Fruit fly (Drosophila melanogaster) whole organism, embryonic: ENCODE data around the gene CG42795.
A peak's percentile ranks its signal among the peaks of the same experiment; 100 is the strongest.

Source experiments
- Abd-B ChIP-seq: fragments of 200-800 bp; sonication (Bioruptor generic); optimal IDR thresholded peaks from 2 replicates; lab custom pipeline; 2018; ENCODE audit warnings: missing biosample characterization, mild to moderate bottlenecking, missing genetic modification characterization, moderate library complexity
- CG11456 ChIP-seq: fragments of 200-800 bp; sonication (Bioruptor generic); IDR thresholded peaks from 3 replicates; pipeline ENCODE4 v1.3.6; 2022; ENCODE audit warnings: missing biosample characterization, missing genetic modification characterization
- CG12744 ChIP-seq: fragments of 200-800 bp; sonication (Bioruptor generic); optimal IDR thresholded peaks from 2 replicates; lab custom pipeline; 2016; ENCODE audit warnings: missing biosample characterization, missing genetic modification characterization
- CG12769 ChIP-seq: fragments of 200-800 bp; sonication (Bioruptor generic); optimal IDR thresholded peaks from 2 replicates; lab custom pipeline; 2019; ENCODE audit warnings: missing biosample characterization, mild to moderate bottlenecking, missing genetic modification characterization, moderate library complexity
- CG13775 ChIP-seq: fragments of 200-800 bp; sonication (Bioruptor generic); optimal IDR thresholded peaks from 3 replicates; lab custom pipeline; 2017; ENCODE audit warnings: missing biosample characterization, mild to moderate bottlenecking, missing genetic modification characterization
- CG16863 ChIP-seq: fragments of 200-800 bp; sonication (Bioruptor generic); optimal IDR thresholded peaks from 3 replicates; lab custom pipeline; 2016; ENCODE audit warnings: missing biosample characterization, missing genetic modification characterization
- CG17829 ChIP-seq: fragments of 200-800 bp; optimal IDR thresholded peaks from 2 replicates; lab custom pipeline; 2019; ENCODE audit warnings: missing biosample characterization, mild to moderate bottlenecking, missing genetic modification characterization, moderate library complexity
- CG31388 ChIP-seq: fragments of 200-800 bp; sonication (Bioruptor generic); optimal IDR thresholded peaks from 2 replicates; lab custom pipeline; 2016; ENCODE audit warnings: missing biosample characterization, missing genetic modification characterization
- CG34422 ChIP-seq: fragments of 200-800 bp; sonication (Bioruptor generic); IDR thresholded peaks from 3 replicates; pipeline ENCODE4 v1.3.6; 2022; ENCODE audit warnings: missing biosample characterization, missing genetic modification characterization
- CG3726 ChIP-seq: fragments of 200-800 bp; sonication (Bioruptor generic); IDR thresholded peaks from 3 replicates; pipeline ENCODE4, ENCODE4 v1.3.6; 2022; ENCODE audit warnings: missing biosample characterization, missing genetic modification characterization
- CG3838 ChIP-seq: fragments of 200-800 bp; sonication (Bioruptor generic); optimal IDR thresholded peaks from 3 replicates; lab custom pipeline; 2016; ENCODE audit warnings: missing biosample characterization, missing genetic modification characterization
- CG7271 ChIP-seq: fragments of 200-800 bp; sonication (Bioruptor generic); optimal IDR thresholded peaks from 2 replicates; lab custom pipeline; 2018; ENCODE audit warnings: missing biosample characterization, mild to moderate bottlenecking, missing genetic modification characterization, moderate library complexity
- CG7928 ChIP-seq: fragments of 200-800 bp; sonication (Bioruptor generic); optimal IDR thresholded peaks from 2 replicates; lab custom pipeline; 2017; ENCODE audit warnings: missing biosample characterization, mild to moderate bottlenecking, missing genetic modification characterization
- CG9727 ChIP-seq: fragments of 200-800 bp; sonication (Bioruptor generic); optimal IDR thresholded peaks from 3 replicates; lab custom pipeline; 2017; ENCODE audit warnings: missing biosample characterization, mild to moderate bottlenecking, missing genetic modification characterization
- CG9876 ChIP-seq: fragments of 200-800 bp; sonication (Bioruptor generic); optimal IDR thresholded peaks from 2 replicates; lab custom pipeline; 2016; ENCODE audit warnings: missing biosample characterization, missing genetic modification characterization
- CkIIα-i1 ChIP-seq: fragments of 200-800 bp; sonication (Bioruptor generic); IDR thresholded peaks from 2 replicates; pipeline ENCODE4 v1.3.6; 2022; ENCODE audit warnings: missing biosample characterization, missing genetic modification characterization
- Dbx ChIP-seq: fragments of 200-800 bp; sonication (Bioruptor generic); IDR thresholded peaks from 3 replicates; pipeline ENCODE4 v1.3.6; 2022; ENCODE audit warnings: missing biosample characterization, missing genetic modification characterization
- Eip74EF ChIP-seq, 2 experiments: fragments of 200-800 bp in 1 of 2; fragments of >200 bp in 1 of 2; sonication (Bioruptor generic) in 1 of 2; optimal IDR thresholded peaks; 2 replicates each; lab custom pipeline; 2017 to 2019; ENCODE audit warnings: missing biosample characterization in 2 of 2, missing genetic modification characterization in 2 of 2, mild to moderate bottlenecking in 1 of 2, moderate library complexity in 1 of 2
- Ets65A ChIP-seq: fragments of 200-800 bp; sonication (Bioruptor generic); peaks from one replicate; lab custom pipeline; 2016; ENCODE audit warnings: missing biosample characterization, missing genetic modification characterization
- Gug ChIP-seq: fragments of 200-800 bp; sonication (Bioruptor generic); IDR thresholded peaks from 4 replicates; pipeline ENCODE4 v1.3.6; 2022; ENCODE audit warnings: missing biosample characterization, missing genetic modification characterization
- Lhr ChIP-seq: fragments of 200-800 bp; sonication (Bioruptor generic); optimal IDR thresholded peaks from 3 replicates; lab custom pipeline; 2017; ENCODE audit warnings: mild to moderate bottlenecking, missing biosample characterization, missing genetic modification reagents, missing genetic modification characterization
- MBD-R2 ChIP-seq: fragments of 200-800 bp; sonication (Bioruptor generic); IDR thresholded peaks from 2 replicates; pipeline ENCODE4 v1.3.6; 2022; ENCODE audit warnings: missing biosample characterization, missing genetic modification characterization
- MTF-1 ChIP-seq: fragments of 200-800 bp; sonication (Bioruptor generic); optimal IDR thresholded peaks from 2 replicates; lab custom pipeline; 2018; ENCODE audit warnings: missing biosample characterization, mild to moderate bottlenecking, missing genetic modification characterization, borderline replicate concordance
- NK7.1 ChIP-seq: fragments of 200-800 bp; sonication (Bioruptor generic); optimal IDR thresholded peaks from 3 replicates; lab custom pipeline; 2016; ENCODE audit warnings: missing biosample characterization, missing genetic modification characterization
- Nf-YC ChIP-seq: fragments of 200-800 bp; optimal IDR thresholded peaks from 3 replicates; lab custom pipeline; 2019; ENCODE audit warnings: missing biosample characterization, mild to moderate bottlenecking, missing genetic modification characterization, moderate library complexity
- Optix ChIP-seq: fragments of 200-800 bp; sonication (Bioruptor generic); IDR thresholded peaks from 3 replicates; pipeline ENCODE4 v1.3.6; 2022; ENCODE audit warnings: missing biosample characterization, missing genetic modification characterization
- Vsx1 ChIP-seq: fragments of 200-800 bp; sonication (Bioruptor generic); optimal IDR thresholded peaks from 2 replicates; lab custom pipeline; 2017; ENCODE audit warnings: missing biosample characterization, mild to moderate bottlenecking, missing genetic modification characterization, missing genetic modification reagents
- Xbp1 ChIP-seq: fragments of 200-800 bp; sonication (Bioruptor generic); optimal IDR thresholded peaks from 3 replicates; lab custom pipeline; 2016; ENCODE audit warnings: missing biosample characterization, mild to moderate bottlenecking, missing genetic modification characterization
- ato ChIP-seq: fragments of 200-800 bp; sonication (Bioruptor generic); IDR thresholded peaks from 2 replicates; pipeline ENCODE4 v1.3.6; 2022; ENCODE audit warnings: missing biosample characterization, missing genetic modification characterization; ENCODE audit not compliant: partially characterized antibody
- bbx ChIP-seq: fragments of 200-800 bp; sonication (Bioruptor generic); IDR thresholded peaks from 2 replicates; pipeline ENCODE4 v1.3.6; 2022; ENCODE audit warnings: missing biosample characterization, missing genetic modification characterization; ENCODE audit not compliant: partially characterized antibody
- bigmax ChIP-seq: fragments of 200-800 bp; sonication (Bioruptor generic); optimal IDR thresholded peaks from 2 replicates; lab custom pipeline; 2018; ENCODE audit warnings: missing biosample characterization, mild to moderate bottlenecking, missing genetic modification characterization
- chinmo ChIP-seq: fragments of 200-800 bp; sonication (Bioruptor generic); IDR thresholded peaks from 4 replicates; pipeline ENCODE4 v1.3.6; 2022; ENCODE audit warnings: missing biosample characterization, missing genetic modification characterization; ENCODE audit not compliant: partially characterized antibody
- ci ChIP-seq: fragments of 200-800 bp; sonication (Bioruptor generic); IDR thresholded peaks from 3 replicates; pipeline ENCODE4 v1.3.6; 2022; ENCODE audit warnings: missing biosample characterization, missing genetic modification characterization
- dimm ChIP-seq: fragments of 200-800 bp; sonication (Bioruptor generic); IDR thresholded peaks from 2 replicates; pipeline ENCODE4 v1.3.6; 2022; ENCODE audit warnings: missing biosample characterization, missing genetic modification characterization
- disco-r ChIP-seq: fragments of 200-800 bp; sonication (Bioruptor generic); optimal IDR thresholded peaks from 2 replicates; lab custom pipeline; 2016; ENCODE audit warnings: missing biosample characterization, missing genetic modification characterization
- fd102C ChIP-seq: fragments of 200-800 bp; sonication (Bioruptor generic); optimal IDR thresholded peaks from 2 replicates; lab custom pipeline; 2018; ENCODE audit warnings: missing biosample characterization, mild to moderate bottlenecking, missing genetic modification characterization, moderate library complexity
- fd96Cb ChIP-seq: fragments of 200-800 bp; sonication (Bioruptor generic); optimal IDR thresholded peaks from 2 replicates; lab custom pipeline; 2018; ENCODE audit warnings: missing biosample characterization, mild to moderate bottlenecking, missing genetic modification characterization, moderate library complexity
- gcm ChIP-seq: fragments of 200-800 bp; sonication (Bioruptor generic); optimal IDR thresholded peaks from 2 replicates; lab custom pipeline; 2019; ENCODE audit warnings: missing biosample characterization, mild to moderate bottlenecking, missing genetic modification characterization, moderate library complexity
- grau ChIP-seq: fragments of 200-800 bp; optimal IDR thresholded peaks from 3 replicates; lab custom pipeline; 2019; ENCODE audit warnings: missing biosample characterization, mild to moderate bottlenecking, missing genetic modification characterization, moderate library complexity
- grn ChIP-seq: fragments of 200-800 bp; sonication (Bioruptor generic); optimal IDR thresholded peaks from 3 replicates; lab custom pipeline; 2017; ENCODE audit warnings: missing biosample characterization, missing genetic modification characterization
- gro ChIP-seq: fragments of 200-800 bp; sonication (Bioruptor generic); optimal IDR thresholded peaks from 2 replicates; lab custom pipeline; 2016; ENCODE audit warnings: missing biosample characterization, missing genetic modification characterization
- h ChIP-seq: fragments of >200 bp; optimal IDR thresholded peaks from 2 replicates; lab custom pipeline; 2017
- hkb ChIP-seq, 2 experiments: fragments of 200-800 bp in 1 of 2; fragments of >200 bp in 1 of 2; sonication (Bioruptor generic) in 1 of 2; IDR thresholded peaks in 1 of 2; optimal IDR thresholded peaks in 1 of 2; 2 replicates each; pipeline versions ENCODE4 v1.3.6 to Lab custom; 2017 to 2022; ENCODE audit warnings: missing biosample characterization in 1 of 2, missing genetic modification characterization in 1 of 2
- mld ChIP-seq: fragments of 200-800 bp; sonication (Bioruptor generic); IDR thresholded peaks from 3 replicates; pipeline ENCODE4 v1.3.6; 2022; ENCODE audit warnings: missing biosample characterization, missing genetic modification characterization; ENCODE audit not compliant: partially characterized antibody
- onecut ChIP-seq: fragments of 200-800 bp; sonication (Bioruptor generic); IDR thresholded peaks from 2 replicates; pipeline ENCODE4 v1.3.6; 2022; ENCODE audit warnings: missing biosample characterization, missing genetic modification characterization
- ro ChIP-seq: fragments of 200-800 bp; sonication (Bioruptor generic); IDR thresholded peaks from 2 replicates; pipeline ENCODE4 v1.3.6; 2022; ENCODE audit warnings: missing biosample characterization, missing genetic modification characterization
- sens-2 ChIP-seq: fragments of 200-800 bp; sonication (Bioruptor generic); IDR thresholded peaks from 2 replicates; pipeline ENCODE4 v1.3.6; 2022; ENCODE audit warnings: missing biosample characterization, missing genetic modification characterization
- sisA ChIP-seq: fragments of 200-800 bp; sonication (Bioruptor generic); IDR thresholded peaks from 2 replicates; pipeline ENCODE4 v1.3.6; 2022; ENCODE audit warnings: missing biosample characterization, missing genetic modification characterization
- sr ChIP-seq: fragments of 200-800 bp; sonication (Bioruptor generic); IDR thresholded peaks from 3 replicates; pipeline ENCODE4 v1.3.6; 2022; ENCODE audit warnings: missing biosample characterization, missing genetic modification characterization
- tna ChIP-seq: fragments of 200-800 bp; sonication (Bioruptor generic); IDR thresholded peaks from 2 replicates; pipeline ENCODE4 v1.3.6; 2022; ENCODE audit warnings: missing biosample characterization, missing genetic modification characterization; ENCODE audit not compliant: partially characterized antibody
- ttk ChIP-seq: fragments of 200-800 bp; sonication (Bioruptor generic); IDR thresholded peaks from 2 replicates; pipeline ENCODE4 v2.1.2; 2022; ENCODE audit warnings: missing biosample characterization, missing genetic modification characterization

CG42795 gene

DNA sequence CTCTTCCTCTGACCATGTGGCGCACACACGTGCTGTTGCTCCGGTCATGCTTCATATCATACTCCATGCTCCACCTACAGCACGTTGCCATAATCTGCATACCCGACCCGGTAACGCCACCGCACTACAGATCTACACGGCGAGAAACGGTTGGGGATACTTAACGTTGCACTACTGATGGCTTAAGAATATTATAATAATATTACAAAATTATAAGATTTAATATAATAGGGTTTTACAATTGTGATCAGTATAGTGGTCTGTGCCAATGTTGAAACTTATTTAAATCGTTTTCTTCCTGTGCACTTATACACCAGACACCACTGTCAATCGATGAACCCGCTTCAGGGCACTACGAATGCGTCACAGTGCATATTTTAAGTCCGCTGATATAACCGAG is 12.1 kb upstream of the CG42795 start:
- TF ChIP-seq bbx (GFP tag; lab: Robert Waterston, UW) (no peak), onecut (GFP tag; lab: Robert Waterston, UW) (peak; percentile 47), grn (GFP tag; lab: Kevin White, UChicago) (no peak), Gug (GFP tag; lab: Robert Waterston, UW) (peak; percentile 62), CkIIα-i1 (0 out of 2 replicates have a peak, but pooled peaks have one; percentile 12), fd96Cb (peak; percentile 80), CG9876 (GFP tag; lab: Kevin White, UChicago) (no peak), Xbp1 (GFP tag; lab: Kevin White, UChicago) (peak; percentile 68), CG7928 (GFP tag; lab: Kevin White, UChicago) (no peak), tna (GFP tag; lab: Robert Waterston, UW) (no peak), gcm (peak; percentile 62), Lhr (GFP tag; lab: Kevin White, UChicago) (peak; percentile 46), ci (GFP tag; lab: Robert Waterston, UW) (peak; percentile 86), ttk (GFP tag; lab: Robert Waterston, UW) (peak; percentile 85), grau (tag; lab: Kevin White, UChicago) (no peak), CG3726 (0 out of 3 replicates have a peak, but pooled peaks have one; percentile 31), CG9727 (peak; percentile 42), ro (no peak), CG7271 (no peak), sisA (GFP tag; lab: Robert Waterston, UW) (peak; percentile 87), CG34422 (GFP tag; lab: Robert Waterston, UW) (peak; percentile 76), CG12769 (tag; lab: Kevin White, UChicago) (no peak), CG13775 (GFP tag; lab: Kevin White, UChicago) (peak; percentile 35), MTF-1 (peak; percentile 16), CG3838 (GFP tag; lab: Kevin White, UChicago) (no peak), ato (GFP tag; lab: Robert Waterston, UW) (no peak), fd102C (GFP tag; lab: Kevin White, UChicago) (no peak), CG31388 (peak; percentile 5), hkb (optimal IDR thresholded peaks at IDR 0.05; lab: Kevin White, UChicago) (no peak), hkb (GFP tag; IDR thresholded peaks at IDR 0.05; lab: Robert Waterston, UW) (peak; percentile 84), NK7.1 (GFP tag; lab: Kevin White, UChicago) (no peak), Optix (GFP tag; lab: Robert Waterston, UW) (peak; percentile 70; the same call in 2 of the 3 replicates), CG11456 (GFP tag; lab: Robert Waterston, UW) (peak; percentile 60; the same call in 1 of the 3 replicates), mld (GFP tag; lab: Robert Waterston, UW) (no peak), MBD-R2 (GFP tag; lab: Robert Waterston, UW) (no peak), Dbx (GFP tag; lab: Robert Waterston, UW) (no peak), Ets65A (GFP tag; lab: Kevin White, UChicago) (no peak), chinmo (GFP tag; lab: Robert Waterston, UW) (no peak), bigmax (GFP tag; lab: Kevin White, UChicago) (no peak), CG16863 (GFP tag; lab: Kevin White, UChicago) (no peak), Nf-YC (tag; lab: Kevin White, UChicago) (no peak), h (no peak), Abd-B (GFP tag; lab: Kevin White, UChicago) (peak; percentile 67), Vsx1 (peak; percentile 20), CG12744 (no peak), Eip74EF (GFP tag; optimal IDR thresholded peaks at IDR 0.05; lab: Kevin White, UChicago) (peak in 1 of 2 experiments; percentile 42), gro (GFP tag; lab: Kevin White, UChicago) (no peak), sr (GFP tag; lab: Robert Waterston, UW) (peak; percentile 65), disco-r (GFP tag; lab: Kevin White, UChicago) (no peak), dimm (GFP tag; lab: Robert Waterston, UW) (peak; percentile 60; the same call in 1 of the 2 replicates), CG17829 (tag; lab: Kevin White, UChicago) (no peak), sens-2 (GFP tag; lab: Robert Waterston, UW) (peak; percentile 74)
